Worm (Caenorhabditis elegans) whole organism, young adult: ENCODE results near the gene nlp-71.

Experiments
- F10E7.11 ChIP-seq: sonication (generic microtip); optimal IDR thresholded peaks from 2 replicates; lab custom pipeline; 2017; ENCODE audit warnings: mild to moderate bottlenecking, missing genetic modification characterization, moderate library complexity, missing compliant biosample characterization
- him-1 ChIP-seq: sonication (generic microtip); optimal IDR thresholded peaks from 2 replicates; lab custom pipeline; 2016; ENCODE audit warnings: missing genotype, missing genetic modification reagents, missing genetic modification characterization, missing compliant biosample characterization
- unc-130 ChIP-seq: sonication (generic microtip); optimal IDR thresholded peaks from 2 replicates; lab custom pipeline; 2016; ENCODE audit warnings: missing genetic modification reagents, missing genetic modification characterization, missing compliant biosample characterization
- unc-62 ChIP-seq: fragments of 150-350 bp; optimal IDR thresholded peaks from 2 replicates; lab custom pipeline; 2014; ENCODE audit warnings: missing biosample characterization, missing genetic modification reagents, missing genetic modification characterization

ce11 chrIV:6385010-6385409 lies 28.4 kb downstream of the nlp-71 start:
- TF ChIP-seq him-1 (no peak), unc-62 (GFP tag; lab: Kevin White, UChicago) (no peak), unc-130 (GFP tag; lab: Kevin White, UChicago) (no peak), F10E7.11 (tag; lab: Kevin White, UChicago) (no peak)
